Worm (Caenorhabditis elegans) whole organism, mixed stage, embryonic: ENCODE results near the gene math-23.

Experiments used
- snpc-4 ChIP-seq: fragments of 150-350 bp; optimal IDR thresholded peaks from 2 replicates; lab custom pipeline; 2014; ENCODE audit warnings: missing biosample characterization, missing genetic modification characterization
- unc-39 ChIP-seq: fragments of 150-350 bp; optimal IDR thresholded peaks from 2 replicates; lab custom pipeline; 2014; ENCODE audit warnings: missing biosample characterization, missing genetic modification characterization
- unc-62 ChIP-seq: fragments of 150-350 bp; optimal IDR thresholded peaks from 2 replicates; lab custom pipeline; 2014; ENCODE audit warnings: missing biosample characterization, missing genetic modification reagents, missing genetic modification characterization

DNA sequence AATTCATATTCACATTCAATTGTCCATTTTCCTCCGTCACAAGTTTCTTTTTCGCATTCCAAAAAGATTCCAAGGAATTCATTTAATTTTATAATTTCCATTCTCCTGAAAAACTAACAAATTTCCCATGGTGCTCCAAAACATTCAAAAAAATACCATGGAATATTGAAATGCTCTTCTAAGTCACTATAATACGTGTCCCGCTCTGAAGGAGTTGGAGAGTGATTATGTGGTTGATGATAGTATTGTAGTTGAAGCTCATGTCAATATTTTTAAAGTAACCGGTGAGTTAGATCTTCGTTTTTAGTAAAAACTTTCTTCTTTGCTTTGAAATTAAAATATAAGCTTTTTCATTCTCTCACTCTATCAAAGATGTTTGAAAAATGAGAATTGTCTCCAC is 11.4 kb upstream of the math-23 start, which contains the start of gene math-9:
- no peak for TF ChIP-seq unc-39 (tag; lab: Kevin White, UChicago)
- TF ChIP-seq unc-62 (GFP tag; lab: Kevin White, UChicago), result no peak
- TF ChIP-seq snpc-4 (tag; lab: Kevin White, UChicago), result no peak
